Fruit fly (Drosophila melanogaster) whole organism, embryonic: ENCODE data around the gene Efhc1.1.

Experiments
- CG2202 ChIP-seq: fragments of 200-800 bp; sonication (Bioruptor generic); optimal IDR thresholded peaks from 2 replicates; lab custom pipeline; 2018; ENCODE audit warnings: missing biosample characterization, mild to moderate bottlenecking, missing genetic modification characterization
- NK7.1 ChIP-seq: fragments of 200-800 bp; sonication (Bioruptor generic); optimal IDR thresholded peaks from 3 replicates; lab custom pipeline; 2016; ENCODE audit warnings: missing biosample characterization, missing genetic modification characterization
- Poxn ChIP-seq: fragments of 200-800 bp; sonication (Bioruptor generic); IDR thresholded peaks from 2 replicates; pipeline ENCODE4 v1.3.6; 2022; ENCODE audit warnings: missing biosample characterization, missing genetic modification characterization
- danr ChIP-seq: fragments of 200-800 bp; sonication (Bioruptor generic); IDR thresholded peaks from 2 replicates; pipeline ENCODE4 v1.3.6; 2022; ENCODE audit warnings: missing biosample characterization, missing genetic modification characterization
- usp ChIP-seq: fragments of >200 bp; optimal IDR thresholded peaks from 2 replicates; lab custom pipeline; 2017; ENCODE audit warnings: missing biosample characterization, missing genetic modification characterization
- zen ChIP-seq: fragments of 200-800 bp; sonication (Bioruptor generic); optimal IDR thresholded peaks from 3 replicates; lab custom pipeline; 2018; ENCODE audit warnings: missing biosample characterization, mild to moderate bottlenecking, missing genetic modification characterization, moderate library complexity

DNA sequence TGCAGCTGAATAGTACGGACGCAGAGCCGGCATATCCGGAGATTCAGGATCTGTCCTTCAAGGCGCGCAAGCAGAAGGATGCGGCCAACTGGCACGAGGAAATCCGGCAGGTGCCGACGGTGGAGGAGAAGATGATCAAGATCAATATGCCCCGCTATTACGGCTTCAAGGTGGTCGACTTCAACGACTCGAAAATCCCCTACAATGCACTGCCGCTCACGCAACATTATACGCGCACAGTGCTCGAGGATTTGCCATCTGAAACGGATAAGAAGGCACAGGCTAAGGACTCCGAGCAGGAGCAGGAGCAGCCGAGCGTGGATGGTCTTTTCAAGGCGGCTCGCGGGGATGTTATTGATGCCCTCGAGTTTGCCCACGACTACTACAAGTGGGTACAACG, 2.7 kb upstream of the Efhc1.1 start:
- TF ChIP-seq CG2202 (tag; lab: Kevin White, UChicago) = no peak
- TF ChIP-seq danr (GFP tag; lab: Robert Waterston, UW) = no peak
- TF ChIP-seq usp (GFP tag; lab: Kevin White, UChicago) = no peak
- no peak for TF ChIP-seq Poxn (GFP tag; lab: Robert Waterston, UW)
- TF ChIP-seq NK7.1 = no peak
- TF ChIP-seq zen = no peak
